Worm (Caenorhabditis elegans) whole organism, early embryonic: Measurements from ENCODE around the gene C02B10.3.

Experiments used
- B0310.2 ChIP-seq: sonication (generic microtip); optimal IDR thresholded peaks from 2 replicates; lab custom pipeline; 2016; ENCODE audit warnings: mild to moderate bottlenecking, missing genetic modification characterization, missing compliant biosample characterization
- F13C5.2 ChIP-seq: sonication (generic microtip); optimal IDR thresholded peaks from 2 replicates; lab custom pipeline; 2017; ENCODE audit warnings: mild to moderate bottlenecking, missing genetic modification characterization, inconsistent platforms, missing compliant biosample characterization
- aly-1 ChIP-seq: sonication (generic microtip); optimal IDR thresholded peaks from 2 replicates; lab custom pipeline; 2016; ENCODE audit warnings: missing genetic modification characterization, missing compliant biosample characterization
- ama-1 ChIP-seq: fragments of 150-350 bp; optimal IDR thresholded peaks from 2 replicates; lab custom pipeline; 2014
- ceh-13 ChIP-seq: fragments of 200-800 bp; sonication (Bioruptor generic); optimal IDR thresholded peaks from 2 replicates; lab custom pipeline; 2018; ENCODE audit warnings: mild to moderate bottlenecking, missing genetic modification characterization, missing compliant biosample characterization
- ceh-36 ChIP-seq: sonication (generic microtip); optimal IDR thresholded peaks from 2 replicates; lab custom pipeline; 2016; ENCODE audit warnings: missing genetic modification characterization, inconsistent platforms, missing compliant biosample characterization
- ets-7 ChIP-seq: sonication (generic microtip); optimal IDR thresholded peaks from 2 replicates; lab custom pipeline; 2016; ENCODE audit warnings: missing genotype, missing genetic modification characterization, missing compliant biosample characterization
- flt-1 ChIP-seq: fragments of 200-800 bp; sonication (Bioruptor generic); IDR thresholded peaks from 2 replicates; pipeline ENCODE4 v1.3.6; 2022; ENCODE audit warnings: missing genetic modification characterization, missing compliant biosample characterization
- hmbx-1 ChIP-seq: sonication (generic microtip); optimal IDR thresholded peaks from 2 replicates; lab custom pipeline; 2016; ENCODE audit warnings: mild to moderate bottlenecking, missing genetic modification characterization, missing compliant biosample characterization
- hmg-4 ChIP-seq: fragments of 200-800 bp; sonication (Bioruptor generic); optimal IDR thresholded peaks from 2 replicates; lab custom pipeline; 2018; ENCODE audit warnings: mild to moderate bottlenecking, missing genetic modification characterization, missing compliant biosample characterization
- hnd-1 ChIP-seq: sonication (generic microtip); optimal IDR thresholded peaks from 2 replicates; lab custom pipeline; 2016; ENCODE audit warnings: missing genetic modification characterization, missing compliant biosample characterization
- pes-1 ChIP-seq: fragments of 200-800 bp; sonication (Bioruptor generic); IDR thresholded peaks from 2 replicates; pipeline ENCODE4 v1.3.6; 2022; ENCODE audit warnings: missing genetic modification reagents, missing genetic modification characterization, missing compliant biosample characterization
- scrt-1 ChIP-seq: fragments of 200-800 bp; sonication (Bioruptor generic); IDR thresholded peaks from 2 replicates; pipeline ENCODE4 v1.3.6; 2022; ENCODE audit warnings: missing genetic modification characterization, missing compliant biosample characterization
- sea-1 ChIP-seq: fragments of 200-800 bp; sonication (Bioruptor generic); conservative IDR thresholded peaks from 2 replicates; pipeline ENCODE4 v1.3.6; 2022; ENCODE audit warnings: missing genetic modification characterization, missing compliant biosample characterization
- tbx-11 ChIP-seq: fragments of 200-800 bp; sonication (Bioruptor generic); IDR thresholded peaks from 2 replicates; pipeline ENCODE4 v1.3.6; 2022; ENCODE audit warnings: missing genetic modification characterization, missing compliant biosample characterization
- tbx-37 ChIP-seq: fragments of 200-800 bp; sonication (Bioruptor generic); conservative IDR thresholded peaks from 2 replicates; pipeline ENCODE4 v1.3.6; 2022; ENCODE audit warnings: missing genetic modification reagents, missing genetic modification characterization, missing compliant biosample characterization
- tra-4 ChIP-seq: sonication (generic microtip); optimal IDR thresholded peaks from 2 replicates; lab custom pipeline; 2017; ENCODE audit warnings: missing genetic modification characterization, missing compliant biosample characterization

Gene C02B10.3

DNA sequence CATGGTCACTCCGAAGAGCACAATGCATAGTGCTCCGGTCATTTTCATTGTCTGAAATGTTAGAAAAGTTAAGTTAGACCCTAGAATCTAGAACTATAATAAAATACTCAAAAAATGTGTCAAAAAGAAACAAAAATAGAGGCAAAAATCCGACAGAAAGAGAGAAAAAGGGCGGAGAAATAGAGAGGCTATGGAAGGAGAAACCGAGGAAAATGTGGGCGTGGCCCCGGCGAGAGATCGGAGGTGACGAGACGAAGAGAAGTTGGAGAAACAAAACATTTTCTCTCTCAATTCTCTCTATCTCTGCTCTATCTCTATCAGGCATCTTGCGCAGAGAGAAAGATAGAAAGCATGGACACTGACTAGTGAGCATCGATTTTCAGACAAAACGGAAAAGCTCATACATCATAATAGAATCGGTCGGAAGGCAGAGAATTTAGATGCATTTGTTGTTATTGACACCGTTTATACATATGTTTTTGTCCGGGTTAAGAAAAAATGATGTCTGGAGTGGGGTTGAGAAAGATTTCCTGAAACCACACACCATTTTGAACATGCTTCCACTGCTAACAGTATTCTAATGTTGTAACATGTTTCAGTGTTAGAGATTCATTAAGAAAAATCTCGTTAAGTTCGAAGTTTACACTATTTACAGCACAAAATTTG is at the start of gene C02B10.3:
Gene C02B10.3 (minus strand): TSS at position 51 of the 666 bp plus-strand sequence.
- no peak for TF ChIP-seq tbx-37 (GFP tag; lab: Robert Waterston, UW)
- no peak for TF ChIP-seq pes-1
- TF ChIP-seq hnd-1 (tag; lab: Kevin White, UChicago) = no peak
- no peak for TF ChIP-seq ceh-36 (tag; lab: Kevin White, UChicago)
- TF ChIP-seq ama-1 (lab: Kevin White, UChicago) = no peak
- TF ChIP-seq tbx-11 (GFP tag; lab: Robert Waterston, UW) = no peak
- no peak for TF ChIP-seq tra-4 (tag; lab: Kevin White, UChicago)
- TF ChIP-seq hmg-4 (GFP tag; lab: Kevin White, UChicago) = no peak
- no peak for TF ChIP-seq sea-1 (GFP tag; lab: Robert Waterston, UW)
- no peak for TF ChIP-seq scrt-1 (GFP tag; lab: Robert Waterston, UW)
- no peak for TF ChIP-seq ets-7 (tag; lab: Kevin White, UChicago)
- no peak for TF ChIP-seq hmbx-1
- TF ChIP-seq F13C5.2 = no peak

- TF ChIP-seq ets-7 (tag; lab: Kevin White, UChicago) (no peak), sea-1 (GFP tag; lab: Robert Waterston, UW) (no peak), B0310.2 (tag; lab: Kevin White, UChicago) (no peak), flt-1 (no peak), F13C5.2 (no peak), ama-1 (lab: Kevin White, UChicago) (no peak), tbx-11 (GFP tag; lab: Robert Waterston, UW) (no peak), pes-1 (no peak), hmg-4 (GFP tag; lab: Kevin White, UChicago) (no peak), aly-1 (tag; lab: Kevin White, UChicago) (no peak), hmbx-1 (no peak)
Observed at ce11 chrIV:5152391-5152790, 49.3 kb upstream of the C02B10.3 start, which contains the start of gene soc-2. Gene soc-2 (minus strand): TSS chrIV:5152491.

DNA sequence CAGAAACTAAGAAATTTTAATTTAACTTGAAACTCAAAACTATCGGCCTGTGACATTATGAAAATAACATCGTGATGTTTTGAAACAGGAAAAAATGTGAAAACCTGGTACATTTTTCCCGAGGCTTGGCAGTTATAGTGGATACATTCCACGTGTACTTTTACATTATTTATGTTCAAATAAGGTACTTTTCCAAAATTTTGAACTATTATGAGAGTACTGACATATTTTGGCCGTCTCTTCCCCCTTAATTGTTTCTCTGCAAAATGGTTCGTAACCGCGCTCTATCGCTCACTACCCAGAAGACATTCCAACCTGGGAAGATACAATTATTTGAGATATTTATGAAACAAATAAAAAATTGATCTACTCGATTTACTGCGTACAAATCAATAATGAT is 46.7 kb upstream of the C02B10.3 start, which contains the start of gene C24D10.5:
Gene C24D10.5 (plus strand): TSS at position 301 of the 400 bp plus-strand sequence.
- no peak for TF ChIP-seq flt-1
- no peak for TF ChIP-seq ceh-36 (tag; lab: Kevin White, UChicago)
- TF ChIP-seq hnd-1 (tag; lab: Kevin White, UChicago) = no peak
- no peak for TF ChIP-seq ama-1 (lab: Kevin White, UChicago)
- TF ChIP-seq tra-4 (tag; lab: Kevin White, UChicago) = no peak
- no peak for TF ChIP-seq scrt-1 (GFP tag; lab: Robert Waterston, UW)
- TF ChIP-seq ceh-13 (GFP tag; lab: Kevin White, UChicago) = no peak
- TF ChIP-seq tbx-37 (GFP tag; lab: Robert Waterston, UW) = no peak
- TF ChIP-seq F13C5.2 = no peak
- TF ChIP-seq hmbx-1 = no peak
- TF ChIP-seq pes-1 = no peak
- TF ChIP-seq sea-1 (GFP tag; lab: Robert Waterston, UW) = no peak
- no peak for TF ChIP-seq hmg-4 (GFP tag; lab: Kevin White, UChicago)
- TF ChIP-seq B0310.2 (tag; lab: Kevin White, UChicago) = no peak

DNA sequence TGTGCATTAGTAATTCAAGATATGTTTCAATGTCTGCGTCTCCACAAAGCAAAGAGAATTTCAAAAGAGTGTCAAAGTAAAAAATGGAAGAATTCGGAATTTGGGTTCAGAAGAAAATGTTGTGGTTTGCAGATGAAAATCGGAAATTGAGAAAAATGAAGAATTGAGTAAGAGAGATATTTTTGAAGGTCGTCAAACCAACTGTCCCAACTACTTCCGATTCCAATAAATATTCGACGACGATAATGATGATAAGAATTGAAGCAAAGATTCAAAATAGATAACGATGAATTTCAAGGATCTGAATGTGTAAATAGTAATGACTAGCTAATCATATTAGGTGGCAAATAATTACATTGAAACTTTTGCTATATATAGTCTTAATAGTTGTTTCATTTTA is 36.9 kb upstream of the C02B10.3 start:
- TF ChIP-seq ceh-13 (GFP tag; lab: Kevin White, UChicago) (no peak), tbx-11 (GFP tag; lab: Robert Waterston, UW) (no peak), B0310.2 (tag; lab: Kevin White, UChicago) (no peak), F13C5.2 (no peak)

DNA sequence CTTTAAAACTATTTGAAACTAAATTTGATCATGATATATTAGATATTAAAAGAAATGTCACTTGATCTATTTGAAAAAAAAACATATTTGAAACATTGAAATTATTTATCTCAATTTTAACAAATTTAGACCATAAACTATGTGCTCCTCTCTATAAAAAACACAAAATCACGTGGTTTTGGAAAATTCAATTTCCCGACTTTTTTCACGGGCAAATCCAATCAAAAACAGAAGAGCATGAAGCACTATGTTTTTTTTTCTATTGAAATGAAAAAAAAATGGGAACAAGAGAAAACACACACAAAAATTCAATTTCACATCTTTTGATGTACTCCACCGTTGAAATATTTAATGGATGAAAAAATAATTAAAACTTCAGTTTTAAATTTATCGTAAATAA is 36.1 kb upstream of the C02B10.3 start:
- TF ChIP-seq tbx-11 (GFP tag; lab: Robert Waterston, UW) (no peak), ets-7 (tag; lab: Kevin White, UChicago) (no peak), scrt-1 (GFP tag; lab: Robert Waterston, UW) (no peak), ceh-36 (tag; lab: Kevin White, UChicago) (no peak), F13C5.2 (no peak), ceh-13 (GFP tag; lab: Kevin White, UChicago) (no peak), aly-1 (tag; lab: Kevin White, UChicago) (no peak), B0310.2 (tag; lab: Kevin White, UChicago) (no peak), hnd-1 (tag; lab: Kevin White, UChicago) (no peak), flt-1 (no peak)

DNA sequence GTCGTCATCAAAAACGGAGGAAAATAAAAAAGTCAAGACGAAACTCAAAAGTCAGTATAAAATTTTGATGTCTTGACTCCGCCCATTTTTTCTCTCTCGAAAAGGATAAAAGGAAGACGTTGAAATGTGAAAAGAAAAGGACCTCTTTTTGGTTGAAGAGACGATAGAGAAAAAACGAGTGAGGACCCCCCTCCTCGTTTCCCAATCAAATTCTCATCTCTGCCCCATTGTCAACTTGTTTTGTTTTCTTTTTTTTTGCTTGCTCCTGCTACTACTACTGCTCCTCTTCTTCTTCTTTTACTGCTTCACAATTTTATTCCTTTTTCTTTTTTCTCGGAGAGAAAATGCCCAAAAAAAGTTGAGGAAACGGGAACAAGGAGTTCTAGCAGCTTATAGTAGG is 34.7 kb upstream of the C02B10.3 start:
- TF ChIP-seq ama-1 (lab: Kevin White, UChicago) (no peak), ceh-13 (GFP tag; lab: Kevin White, UChicago) (no peak), tbx-11 (GFP tag; lab: Robert Waterston, UW) (no peak), B0310.2 (tag; lab: Kevin White, UChicago) (no peak), scrt-1 (GFP tag; lab: Robert Waterston, UW) (no peak)

DNA sequence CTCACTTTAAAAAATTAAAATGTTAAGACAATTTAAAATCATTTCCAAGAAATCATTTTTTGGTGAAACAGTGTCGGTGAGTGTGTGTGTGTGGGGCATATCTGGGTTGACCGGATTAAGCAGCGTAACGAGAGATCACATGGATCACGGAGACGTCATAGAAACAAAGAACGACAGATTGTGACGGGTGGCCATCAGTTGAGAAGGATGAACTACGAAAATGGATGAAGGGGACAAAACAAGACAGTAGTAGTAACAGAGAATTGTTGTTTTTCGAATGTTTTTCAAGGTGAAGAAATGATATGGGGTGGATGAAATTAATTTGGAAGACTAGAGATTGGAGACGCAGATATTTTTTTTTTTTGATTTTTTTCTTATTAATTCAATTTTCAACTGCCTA is 33.4 kb upstream of the C02B10.3 start:
- TF ChIP-seq B0310.2 (tag; lab: Kevin White, UChicago) (no peak), ceh-36 (tag; lab: Kevin White, UChicago) (peak; percentile 25), ceh-13 (GFP tag; lab: Kevin White, UChicago) (no peak)

ce11 chrIV:5134798-5135197 is 31.7 kb upstream of the C02B10.3 start:
- TF ChIP-seq ets-7 (tag; lab: Kevin White, UChicago) = no peak
- TF ChIP-seq tbx-11 (GFP tag; lab: Robert Waterston, UW) = no peak
- no peak for TF ChIP-seq sea-1 (GFP tag; lab: Robert Waterston, UW)
- no peak for TF ChIP-seq tra-4 (tag; lab: Kevin White, UChicago)
- TF ChIP-seq ceh-13 (GFP tag; lab: Kevin White, UChicago) = no peak
- TF ChIP-seq hmg-4 (GFP tag; lab: Kevin White, UChicago) = no peak
- TF ChIP-seq B0310.2 (tag; lab: Kevin White, UChicago) = no peak
- no peak for TF ChIP-seq ceh-36 (tag; lab: Kevin White, UChicago)
- no peak for TF ChIP-seq hmbx-1
- no peak for TF ChIP-seq F13C5.2
- no peak for TF ChIP-seq hnd-1 (tag; lab: Kevin White, UChicago)
- TF ChIP-seq flt-1 = no peak
- TF ChIP-seq pes-1 = no peak
- no peak for TF ChIP-seq aly-1 (tag; lab: Kevin White, UChicago)
